Fruit fly (Drosophila melanogaster) whole organism, embryonic: Measurements from ENCODE around the gene CG14329.

Experiments
- Ada2b ChIP-seq: fragments of 200-800 bp; sonication (Bioruptor generic); IDR thresholded peaks from 2 replicates; pipeline ENCODE4 v1.3.6; 2022; ENCODE audit warnings: missing biosample characterization, missing genetic modification characterization
- Asciz ChIP-seq: fragments of 200-800 bp; sonication (Bioruptor generic); optimal IDR thresholded peaks from 2 replicates; lab custom pipeline; 2017; ENCODE audit warnings: missing biosample characterization, mild to moderate bottlenecking, missing genetic modification characterization, missing genetic modification reagents
- Atf-2 ChIP-seq: fragments of 200-800 bp; sonication (Bioruptor generic); optimal IDR thresholded peaks from 2 replicates; lab custom pipeline; 2016; ENCODE audit warnings: missing biosample characterization, missing genetic modification characterization
- Atf6 ChIP-seq: fragments of 200-800 bp; sonication (Bioruptor generic); IDR thresholded peaks from 2 replicates; pipeline ENCODE4 v1.3.6; 2022; ENCODE audit warnings: missing biosample characterization, missing genetic modification characterization
- CG1024 ChIP-seq: fragments of 200-800 bp; sonication (Bioruptor generic); IDR thresholded peaks from 2 replicates; pipeline ENCODE4 v1.3.6; 2022; ENCODE audit warnings: missing biosample characterization, missing genetic modification characterization
- CG10321 ChIP-seq: fragments of 200-800 bp; sonication (Bioruptor generic); IDR thresholded peaks from 2 replicates; pipeline ENCODE4 v1.3.6; 2022; ENCODE audit warnings: missing biosample characterization, missing genetic modification characterization
- CG10431 ChIP-seq: fragments of 200-800 bp; sonication (Bioruptor generic); optimal IDR thresholded peaks from 3 replicates; lab custom pipeline; 2018; ENCODE audit warnings: missing biosample characterization, mild to moderate bottlenecking, missing genetic modification characterization
- CG11504 ChIP-seq: fragments of 200-800 bp; sonication (Bioruptor generic); optimal IDR thresholded peaks from 3 replicates; lab custom pipeline; 2019; ENCODE audit warnings: missing biosample characterization, mild to moderate bottlenecking, missing genetic modification characterization, moderate library complexity
- CG12769 ChIP-seq: fragments of 200-800 bp; sonication (Bioruptor generic); optimal IDR thresholded peaks from 2 replicates; lab custom pipeline; 2019; ENCODE audit warnings: missing biosample characterization, mild to moderate bottlenecking, missing genetic modification characterization, moderate library complexity
- CG13624 ChIP-seq: fragments of 200-800 bp; sonication (Bioruptor generic); optimal IDR thresholded peaks from 2 replicates; lab custom pipeline; 2016; ENCODE audit warnings: missing biosample characterization, missing genetic modification characterization
- CG13775 ChIP-seq: fragments of 200-800 bp; sonication (Bioruptor generic); optimal IDR thresholded peaks from 3 replicates; lab custom pipeline; 2017; ENCODE audit warnings: missing biosample characterization, mild to moderate bottlenecking, missing genetic modification characterization
- CG16779 ChIP-seq: fragments of 200-800 bp; sonication (Bioruptor generic); IDR thresholded peaks from 2 replicates; pipeline ENCODE4 v1.3.6; 2022; ENCODE audit warnings: missing biosample characterization, missing genetic modification characterization
- CG16863 ChIP-seq: fragments of 200-800 bp; sonication (Bioruptor generic); optimal IDR thresholded peaks from 3 replicates; lab custom pipeline; 2016; ENCODE audit warnings: missing biosample characterization, missing genetic modification characterization
- CG17829 ChIP-seq: fragments of 200-800 bp; optimal IDR thresholded peaks from 2 replicates; lab custom pipeline; 2019; ENCODE audit warnings: missing biosample characterization, mild to moderate bottlenecking, missing genetic modification characterization, moderate library complexity
- CG18011 ChIP-seq: fragments of 200-800 bp; sonication (Bioruptor generic); optimal IDR thresholded peaks from 2 replicates; lab custom pipeline; 2017; ENCODE audit warnings: missing biosample characterization, missing genetic modification characterization, mild to moderate bottlenecking, moderate library complexity, missing genotype
- CG18599 ChIP-seq: fragments of 200-800 bp; sonication (Bioruptor generic); optimal IDR thresholded peaks from 3 replicates; lab custom pipeline; 2017; ENCODE audit warnings: missing biosample characterization, missing genetic modification characterization, mild to moderate bottlenecking, moderate library complexity, missing genetic modification reagents
- CG18764 ChIP-seq: fragments of 200-800 bp; sonication (Bioruptor generic); optimal IDR thresholded peaks from 3 replicates; lab custom pipeline; 2016; ENCODE audit warnings: missing biosample characterization, missing genetic modification characterization
- CG2875 ChIP-seq: fragments of 200-800 bp; sonication (Bioruptor generic); optimal IDR thresholded peaks from 2 replicates; lab custom pipeline; 2017; ENCODE audit warnings: missing biosample characterization, mild to moderate bottlenecking, missing genetic modification characterization, missing genetic modification reagents
- CG4328 ChIP-seq: fragments of 200-800 bp; sonication (Bioruptor generic); optimal IDR thresholded peaks from 3 replicates; lab custom pipeline; 2017; ENCODE audit warnings: missing biosample characterization, missing genetic modification reagents, missing genetic modification characterization
- CG4617 ChIP-seq: fragments of 200-800 bp; sonication (Bioruptor generic); optimal IDR thresholded peaks from 3 replicates; lab custom pipeline; 2016; ENCODE audit warnings: missing biosample characterization, missing genetic modification characterization, borderline replicate concordance
- CG4707 ChIP-seq: fragments of 200-800 bp; sonication (Bioruptor generic); optimal IDR thresholded peaks from 2 replicates; lab custom pipeline; 2018; ENCODE audit warnings: missing biosample characterization, mild to moderate bottlenecking, missing genetic modification characterization, moderate library complexity
- CG4854 ChIP-seq: fragments of 200-800 bp; sonication (Bioruptor generic); optimal IDR thresholded peaks from 2 replicates; lab custom pipeline; 2016; ENCODE audit warnings: missing biosample characterization, missing genetic modification characterization, inconsistent platforms
- CG5180 ChIP-seq: fragments of 200-800 bp; sonication (Bioruptor generic); optimal IDR thresholded peaks from 3 replicates; lab custom pipeline; 2017; ENCODE audit warnings: missing biosample characterization, missing genetic modification characterization, mild to moderate bottlenecking, moderate library complexity, missing genetic modification reagents
- CG8944 ChIP-seq: fragments of 200-800 bp; sonication (Bioruptor generic); optimal IDR thresholded peaks from 3 replicates; lab custom pipeline; 2016; ENCODE audit warnings: missing biosample characterization, missing genetic modification characterization
- CG9437 ChIP-seq: fragments of 200-800 bp; sonication (Bioruptor generic); optimal IDR thresholded peaks from 2 replicates; lab custom pipeline; 2018; ENCODE audit warnings: missing biosample characterization, mild to moderate bottlenecking, missing genetic modification characterization
- Chrac-16 ChIP-seq: fragments of 200-800 bp; sonication (Bioruptor generic); optimal IDR thresholded peaks from 3 replicates; lab custom pipeline; 2016; ENCODE audit warnings: missing biosample characterization, missing genetic modification characterization
- CrebB ChIP-seq: fragments of 200-800 bp; sonication (Bioruptor generic); optimal IDR thresholded peaks from 3 replicates; lab custom pipeline; 2018; ENCODE audit warnings: missing biosample characterization, mild to moderate bottlenecking, missing genetic modification characterization
- D ChIP-seq, 2 experiments: fragments of 200-800 bp in 1 of 2; fragments of >200 bp in 1 of 2; sonication (Bioruptor generic) in 1 of 2; optimal IDR thresholded peaks; 2 replicates in 1 of 2; 3 replicates in 1 of 2; lab custom pipeline; 2017; ENCODE audit warnings: mild to moderate bottlenecking in 1 of 2, missing biosample characterization in 1 of 2, missing genetic modification characterization in 1 of 2, missing genetic modification reagents in 1 of 2
- Deaf1 ChIP-seq: fragments of 200-800 bp; optimal IDR thresholded peaks from 3 replicates; lab custom pipeline; 2019; ENCODE audit warnings: missing biosample characterization, mild to moderate bottlenecking, missing genetic modification characterization, moderate library complexity
- Dip3 ChIP-seq: fragments of 200-800 bp; sonication (Bioruptor generic); optimal IDR thresholded peaks from 3 replicates; lab custom pipeline; 2016; ENCODE audit warnings: missing biosample characterization, missing genetic modification characterization
- Doc2 ChIP-seq: fragments of 200-800 bp; sonication (Bioruptor generic); IDR thresholded peaks from 2 replicates; pipeline ENCODE4 v1.3.6; 2022; ENCODE audit warnings: missing biosample characterization, missing genetic modification characterization
- HHEX ChIP-seq: fragments of 200-800 bp; sonication (Bioruptor generic); optimal IDR thresholded peaks from 3 replicates; lab custom pipeline; 2017; ENCODE audit warnings: missing biosample characterization, mild to moderate bottlenecking, missing genetic modification characterization, missing genetic modification reagents
- Hand ChIP-seq: fragments of 200-800 bp; sonication (Bioruptor generic); optimal IDR thresholded peaks from 2 replicates; lab custom pipeline; 2017; ENCODE audit warnings: mild to moderate bottlenecking, missing biosample characterization, missing genetic modification reagents, missing genetic modification characterization
- NK7.1 ChIP-seq: fragments of 200-800 bp; sonication (Bioruptor generic); optimal IDR thresholded peaks from 3 replicates; lab custom pipeline; 2016; ENCODE audit warnings: missing biosample characterization, missing genetic modification characterization
- Oli ChIP-seq: fragments of 200-800 bp; sonication (Bioruptor generic); optimal IDR thresholded peaks from 2 replicates; lab custom pipeline; 2018; ENCODE audit warnings: missing biosample characterization, mild to moderate bottlenecking, missing genetic modification characterization, moderate library complexity
- Sox100B ChIP-seq: fragments of 200-800 bp; sonication (Bioruptor generic); optimal IDR thresholded peaks from 3 replicates; lab custom pipeline; 2018; ENCODE audit warnings: missing biosample characterization, mild to moderate bottlenecking, missing genetic modification characterization
- Xrp1 ChIP-seq: fragments of 200-800 bp; sonication (Bioruptor generic); IDR thresholded peaks from 2 replicates; pipeline ENCODE4 v1.3.6; 2022; ENCODE audit warnings: missing biosample characterization, missing genetic modification characterization
- cg ChIP-seq: fragments of 200-800 bp; sonication (Bioruptor generic); optimal IDR thresholded peaks from 3 replicates; lab custom pipeline; 2019; ENCODE audit warnings: missing biosample characterization, mild to moderate bottlenecking, missing genetic modification characterization, moderate library complexity
- ci ChIP-seq: fragments of 200-800 bp; sonication (Bioruptor generic); IDR thresholded peaks from 3 replicates; pipeline ENCODE4 v1.3.6; 2022; ENCODE audit warnings: missing biosample characterization, missing genetic modification characterization
- dan ChIP-seq: fragments of 200-800 bp; sonication (Bioruptor generic); IDR thresholded peaks from 2 replicates; pipeline ENCODE4 v1.3.6; 2022; ENCODE audit warnings: missing biosample characterization, missing genetic modification characterization
- dysf ChIP-seq: fragments of 200-800 bp; sonication (Bioruptor generic); IDR thresholded peaks from 3 replicates; pipeline ENCODE4 v1.3.6; 2022; ENCODE audit warnings: missing biosample characterization, missing genetic modification characterization
- gcm2 ChIP-seq: fragments of 200-800 bp; sonication (Bioruptor generic); optimal IDR thresholded peaks from 2 replicates; lab custom pipeline; 2016; ENCODE audit warnings: missing biosample characterization, missing genetic modification characterization
- lab ChIP-seq: fragments of 200-800 bp; sonication (Bioruptor generic); optimal IDR thresholded peaks from 3 replicates; lab custom pipeline; 2017; ENCODE audit warnings: missing biosample characterization, missing genetic modification characterization, mild to moderate bottlenecking, moderate library complexity, missing genetic modification reagents
- pita ChIP-seq: fragments of 200-800 bp; sonication (Bioruptor generic); optimal IDR thresholded peaks from 2 replicates; lab custom pipeline; 2017; ENCODE audit warnings: missing biosample characterization, mild to moderate bottlenecking, missing genetic modification characterization
- prd ChIP-seq, 3 experiments: fragments of >200 bp in 2 of 3; fragments of 200-800 bp in 1 of 3; sonication (Bioruptor generic) in 1 of 3; optimal IDR thresholded peaks in 2 of 3; IDR thresholded peaks in 1 of 3; 2 replicates in 2 of 3; 3 replicates in 1 of 3; pipeline versions ENCODE4 v1.3.6 to Lab custom; 2017 to 2022; ENCODE audit warnings: missing biosample characterization in 1 of 3, missing genetic modification characterization in 1 of 3
- ranshi ChIP-seq: fragments of 200-800 bp; sonication (Bioruptor generic); IDR thresholded peaks from 2 replicates; pipeline ENCODE4 v1.3.6; 2022; ENCODE audit warnings: missing biosample characterization, missing genetic modification characterization
- sima ChIP-seq: fragments of 200-800 bp; sonication (Bioruptor generic); optimal IDR thresholded peaks from 2 replicates; lab custom pipeline; 2016; ENCODE audit warnings: missing biosample characterization, missing genetic modification characterization
- sob ChIP-seq: fragments of 200-800 bp; sonication (Bioruptor generic); IDR thresholded peaks from 2 replicates; pipeline ENCODE4 v1.3.6; 2022; ENCODE audit warnings: missing biosample characterization, missing genetic modification characterization
- tx ChIP-seq: fragments of 200-800 bp; sonication (Bioruptor generic); optimal IDR thresholded peaks from 2 replicates; lab custom pipeline; 2016; ENCODE audit warnings: missing biosample characterization, missing genetic modification characterization
- zen ChIP-seq: fragments of 200-800 bp; sonication (Bioruptor generic); optimal IDR thresholded peaks from 3 replicates; lab custom pipeline; 2018; ENCODE audit warnings: missing biosample characterization, mild to moderate bottlenecking, missing genetic modification characterization, moderate library complexity

Gene CG14329

dm6 chr3R:17655040-17655439 lies 45.9 kb downstream of the CG14329 start (continued):
- TF ChIP-seq CG13624: no peak
- TF ChIP-seq CG4328: no peak
- peak; percentile 5 for TF ChIP-seq Oli (tag; lab: Kevin White, UChicago)
- no peak for TF ChIP-seq CG16779 (GFP tag; lab: Robert Waterston, UW)
- TF ChIP-seq CG5180 (GFP tag; lab: Kevin White, UChicago): no peak
- TF ChIP-seq CG18011 (GFP tag; lab: Kevin White, UChicago): no peak
- TF ChIP-seq CG10321 (GFP tag; lab: Robert Waterston, UW): no peak
- no peak for TF ChIP-seq sima
- no peak for TF ChIP-seq CG8944 (GFP tag; lab: Kevin White, UChicago)
- TF ChIP-seq CrebB (tag; lab: Kevin White, UChicago): peak; percentile 44
- TF ChIP-seq Asciz (GFP tag; lab: Kevin White, UChicago): peak; percentile 38
- no peak for TF ChIP-seq Atf-2 (GFP tag; lab: Kevin White, UChicago)
- no peak for TF ChIP-seq Doc2 (GFP tag; lab: Robert Waterston, UW)
- TF ChIP-seq zen: peak; percentile 63
- peak; percentile 15 for TF ChIP-seq CG11504
- no peak for TF ChIP-seq CG4617 (GFP tag; lab: Kevin White, UChicago)
- TF ChIP-seq CG12769 (tag; lab: Kevin White, UChicago): no peak
- TF ChIP-seq CG18599: no peak
- TF ChIP-seq Atf6 (GFP tag; lab: Robert Waterston, UW): no peak
- TF ChIP-seq CG4854: no peak
- no peak for TF ChIP-seq CG1024 (GFP tag; lab: Robert Waterston, UW)
- no peak for TF ChIP-seq Xrp1 (GFP tag; lab: Robert Waterston, UW)
- TF ChIP-seq CG17829 (tag; lab: Kevin White, UChicago): no peak
- TF ChIP-seq cg (GFP tag; lab: Kevin White, UChicago): peak; percentile 48
- no peak for TF ChIP-seq dan (GFP tag; lab: Robert Waterston, UW)
- TF ChIP-seq CG10431: peak; percentile 27
- no peak for TF ChIP-seq NK7.1 (GFP tag; lab: Kevin White, UChicago)
- peak; percentile 39 for TF ChIP-seq CG13775 (GFP tag; lab: Kevin White, UChicago)
- no peak for TF ChIP-seq Chrac-16 (GFP tag; lab: Kevin White, UChicago)
- no peak for TF ChIP-seq gcm2
- peak; percentile 30 for TF ChIP-seq lab (GFP tag; lab: Kevin White, UChicago)
- TF ChIP-seq ci (GFP tag; lab: Robert Waterston, UW): peak; percentile 89
- no peak for TF ChIP-seq Ada2b (GFP tag; lab: Robert Waterston, UW)
- TF ChIP-seq CG9437 (GFP tag; lab: Kevin White, UChicago): peak; percentile 1
- no peak for TF ChIP-seq pita (GFP tag; lab: Kevin White, UChicago)
- 0 out of 2 replicates have a peak, but pooled peaks have one; percentile 18 for TF ChIP-seq sob (GFP tag; lab: Robert Waterston, UW)
- TF ChIP-seq Deaf1 (tag; lab: Kevin White, UChicago): no peak
- TF ChIP-seq HHEX (GFP tag; lab: Kevin White, UChicago): peak; percentile 24
- no peak for TF ChIP-seq Dip3
- no peak for TF ChIP-seq Hand (GFP tag; lab: Kevin White, UChicago)
- TF ChIP-seq D (optimal IDR thresholded peaks at IDR 0.05; lab: Kevin White, UChicago): no peak
- peak; percentile 3 for TF ChIP-seq D (GFP tag; optimal IDR thresholded peaks at IDR 0.05; lab: Kevin White, UChicago)
- no peak for TF ChIP-seq CG18764 (GFP tag; lab: Kevin White, UChicago)
- TF ChIP-seq CG2875: peak; percentile 50
- no peak for TF ChIP-seq CG16863 (GFP tag; lab: Kevin White, UChicago)
- TF ChIP-seq tx (GFP tag; lab: Kevin White, UChicago): no peak
- TF ChIP-seq dysf (GFP tag; lab: Robert Waterston, UW): no peak
- TF ChIP-seq prd (optimal IDR thresholded peaks at IDR 0.05; lab: Kevin White, UChicago): no peak
- no peak for TF ChIP-seq prd (GFP tag; IDR thresholded peaks at IDR 0.05; lab: Robert Waterston, UW)
- TF ChIP-seq ranshi (GFP tag; lab: Robert Waterston, UW): peak; percentile 16; the same call in 1 of the 2 replicates
- TF ChIP-seq Sox100B (GFP tag; lab: Kevin White, UChicago): peak; percentile 30
- TF ChIP-seq CG4707 (GFP tag; lab: Kevin White, UChicago): peak; percentile 47
